Worm (Caenorhabditis elegans) whole organism, late embryonic: ENCODE measurements around the gene srh-148.

ENCODE experiments used
- C08G9.2 ChIP-seq: sonication (generic microtip); optimal IDR thresholded peaks from 2 replicates; lab custom pipeline; 2016; ENCODE audit warnings: mild to moderate bottlenecking, missing genetic modification characterization, moderate library complexity, missing compliant biosample characterization
- ceh-18 ChIP-seq: sonication (generic microtip); optimal IDR thresholded peaks from 2 replicates; lab custom pipeline; 2016; ENCODE audit warnings: missing genetic modification characterization, missing compliant biosample characterization
- ceh-9 ChIP-seq: sonication (generic microtip); optimal IDR thresholded peaks from 2 replicates; lab custom pipeline; 2016; ENCODE audit warnings: mild to moderate bottlenecking, missing genetic modification characterization, inconsistent platforms, missing compliant biosample characterization
- che-1 ChIP-seq: sonication (generic microtip); optimal IDR thresholded peaks from 2 replicates; lab custom pipeline; 2016; ENCODE audit warnings: mild to moderate bottlenecking, missing genetic modification characterization, missing compliant biosample characterization
- elt-2 ChIP-seq: sonication (generic microtip); optimal IDR thresholded peaks from 2 replicates; lab custom pipeline; 2016; ENCODE audit warnings: missing genetic modification reagents, missing genetic modification characterization, missing compliant biosample characterization
- elt-4 ChIP-seq: sonication (generic microtip); optimal IDR thresholded peaks from 2 replicates; lab custom pipeline; 2016; ENCODE audit warnings: missing genetic modification characterization, missing compliant biosample characterization
- eyg-1 ChIP-seq: sonication (generic microtip); optimal IDR thresholded peaks from 2 replicates; lab custom pipeline; 2016; ENCODE audit warnings: missing genotype, missing genetic modification characterization, missing compliant biosample characterization
- hlh-15 ChIP-seq: sonication (generic microtip); optimal IDR thresholded peaks from 2 replicates; lab custom pipeline; 2016; ENCODE audit warnings: missing genetic modification characterization, missing compliant biosample characterization
- lim-6 ChIP-seq: sonication (generic microtip); optimal IDR thresholded peaks from 2 replicates; lab custom pipeline; 2016; ENCODE audit warnings: missing genetic modification characterization, missing compliant biosample characterization
- madf-2 ChIP-seq: sonication (generic microtip); optimal IDR thresholded peaks from 2 replicates; lab custom pipeline; 2017; ENCODE audit warnings: missing genetic modification characterization, missing compliant biosample characterization
- pat-9 ChIP-seq: fragments of 200-800 bp; sonication (Bioruptor generic); optimal IDR thresholded peaks from 2 replicates; lab custom pipeline; 2018; ENCODE audit warnings: mild to moderate bottlenecking, missing genetic modification characterization, moderate library complexity, missing compliant biosample characterization
- pha-4 ChIP-seq: fragments of 150-350 bp; optimal IDR thresholded peaks from 2 replicates; lab custom pipeline; 2018; ENCODE audit warnings: missing biosample characterization, missing genetic modification reagents, missing genetic modification characterization
- pqm-1 ChIP-seq: sonication (generic microtip); optimal IDR thresholded peaks from 2 replicates; lab custom pipeline; 2016; ENCODE audit warnings: missing genetic modification characterization, missing compliant biosample characterization
- unc-86 ChIP-seq: sonication (generic microtip); optimal IDR thresholded peaks from 2 replicates; lab custom pipeline; 2016; ENCODE audit warnings: missing genetic modification characterization, missing compliant biosample characterization

DNA sequence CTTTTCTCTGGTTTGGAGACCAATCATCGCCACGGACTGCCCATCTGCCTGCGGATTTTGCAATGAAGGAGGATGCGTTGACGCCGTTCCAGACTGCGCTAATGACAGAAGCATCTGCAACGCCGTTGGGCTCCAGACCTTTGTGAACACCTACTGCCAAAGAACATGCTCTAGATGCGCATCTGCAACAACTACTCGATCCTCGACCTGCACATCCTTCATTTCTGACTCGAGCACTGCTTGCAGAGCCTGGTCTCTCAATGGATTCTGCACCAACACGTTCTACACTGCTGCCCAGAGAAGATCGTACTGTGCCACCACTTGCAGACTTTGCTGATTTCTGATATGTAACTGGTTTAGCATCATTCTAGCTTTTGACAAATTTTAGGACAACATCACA, 42.4 kb upstream of the srh-148 start:
- TF ChIP-seq pat-9, result no peak
- TF ChIP-seq hlh-15 (tag; lab: Kevin White, UChicago), result no peak
- TF ChIP-seq lim-6 (tag; lab: Kevin White, UChicago), result no peak
- TF ChIP-seq C08G9.2, result no peak
- TF ChIP-seq elt-2 (tag; lab: Kevin White, UChicago), result no peak
- no peak for TF ChIP-seq eyg-1
- no peak for TF ChIP-seq ceh-9 (tag; lab: Kevin White, UChicago)
- TF ChIP-seq unc-86 (tag; lab: Kevin White, UChicago), result no peak
- no peak for TF ChIP-seq che-1 (tag; lab: Kevin White, UChicago)
- TF ChIP-seq madf-2 (tag; lab: Kevin White, UChicago), result no peak
- TF ChIP-seq pqm-1 (tag; lab: Kevin White, UChicago), result no peak
- TF ChIP-seq elt-4 (tag; lab: Kevin White, UChicago), result no peak
- TF ChIP-seq pha-4 (tag; lab: Kevin White, UChicago), result no peak
- no peak for TF ChIP-seq ceh-18 (tag; lab: Kevin White, UChicago)
